Fruit fly (Drosophila melanogaster) whole organism, pupa: ENCODE results near the gene CG1571.

Experiments
- CG10348 ChIP-seq: fragments of 200-800 bp; sonication (Bioruptor generic); IDR thresholded peaks from 2 replicates; pipeline ENCODE4 v1.3.6; 2022; ENCODE audit warnings: missing biosample characterization, missing genetic modification characterization
- CG13204 ChIP-seq: fragments of 200-800 bp; sonication (Bioruptor generic); optimal IDR thresholded peaks from 2 replicates; lab custom pipeline; 2018; ENCODE audit warnings: missing biosample characterization, mild to moderate bottlenecking, missing genetic modification characterization, moderate library complexity
- CG32121 ChIP-seq: fragments of 200-800 bp; sonication (Bioruptor generic); IDR thresholded peaks from 2 replicates; pipeline ENCODE4 v1.3.6; 2022; ENCODE audit warnings: missing biosample characterization, missing genetic modification characterization
- CG8301 ChIP-seq: fragments of 200-800 bp; sonication (Bioruptor generic); optimal IDR thresholded peaks from 2 replicates; lab custom pipeline; 2018; ENCODE audit warnings: missing biosample characterization, mild to moderate bottlenecking, missing genetic modification characterization
- EcR ChIP-seq: fragments of 200-800 bp; sonication (Bioruptor generic); optimal IDR thresholded peaks from 3 replicates; lab custom pipeline; 2019; ENCODE audit warnings: missing biosample characterization, missing genetic modification characterization, mild to moderate bottlenecking, moderate library complexity, missing genetic modification reagents
- Ets98B ChIP-seq: fragments of 200-800 bp; sonication (Bioruptor generic); IDR thresholded peaks from 2 replicates; pipeline ENCODE4 v1.3.6; 2022; ENCODE audit warnings: missing biosample characterization, missing genetic modification characterization
- Pif1B ChIP-seq: fragments of 200-800 bp; sonication (Bioruptor generic); optimal IDR thresholded peaks from 3 replicates; lab custom pipeline; 2016; ENCODE audit warnings: missing biosample characterization, missing genetic modification characterization
- fd96Ca ChIP-seq: fragments of 200-800 bp; sonication (Bioruptor generic); IDR thresholded peaks from 3 replicates; pipeline ENCODE4 v1.3.6; 2022; ENCODE audit warnings: missing biosample characterization, missing genetic modification characterization
- rn ChIP-seq: fragments of 200-800 bp; sonication (Bioruptor generic); IDR thresholded peaks from 2 replicates; pipeline ENCODE4 v1.3.6; 2022; ENCODE audit warnings: missing biosample characterization, missing genetic modification characterization

DNA sequence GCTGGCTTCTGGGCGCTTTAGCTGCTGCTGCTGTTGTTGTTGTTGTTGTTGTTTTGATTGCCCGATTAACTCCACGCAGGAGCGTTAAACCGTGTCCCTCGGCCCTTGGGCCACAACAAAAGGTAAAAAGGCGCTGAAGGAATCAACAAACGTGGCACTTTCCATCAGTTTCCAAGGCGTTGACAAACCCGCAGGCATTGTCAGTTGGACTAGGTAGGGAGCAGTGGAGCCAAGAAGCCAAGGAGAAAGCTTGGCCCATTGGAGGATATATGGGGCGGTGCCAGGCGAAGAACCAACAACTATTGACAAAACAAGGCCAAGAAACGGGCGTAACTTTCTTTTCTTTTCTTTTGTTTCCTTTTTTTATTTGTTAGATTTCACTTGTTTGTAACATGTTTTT is 11.4 kb downstream of the CG1571 start, which contains the start of gene CG2256:
- TF ChIP-seq CG32121 (GFP tag; lab: Robert Waterston, UW) (no peak), Pif1B (no peak), CG8301 (tag; lab: Kevin White, UChicago) (no peak), rn (GFP tag; lab: Robert Waterston, UW) (no peak), CG10348 (GFP tag; lab: Robert Waterston, UW) (no peak), Ets98B (GFP tag; lab: Robert Waterston, UW) (no peak), CG13204 (GFP tag; lab: Kevin White, UChicago) (no peak), EcR (GFP tag; lab: Kevin White, UChicago) (no peak), fd96Ca (GFP tag; lab: Robert Waterston, UW) (no peak)
